Worm (Caenorhabditis elegans) whole organism, late embryonic: ENCODE measurements around the gene Y57G11C.20.

ENCODE experiments used
- C08G9.2 ChIP-seq: sonication (generic microtip); optimal IDR thresholded peaks from 2 replicates; lab custom pipeline; 2016; ENCODE audit warnings: mild to moderate bottlenecking, missing genetic modification characterization, moderate library complexity, missing compliant biosample characterization
- C38D4.7 ChIP-seq: fragments of 200-800 bp; sonication (Bioruptor generic); optimal IDR thresholded peaks from 2 replicates; lab custom pipeline; 2018; ENCODE audit warnings: mild to moderate bottlenecking, missing genetic modification characterization, moderate library complexity, missing compliant biosample characterization
- F13H6.1 ChIP-seq: sonication (generic microtip); optimal IDR thresholded peaks from 2 replicates; lab custom pipeline; 2016; ENCODE audit warnings: missing genetic modification characterization, missing compliant biosample characterization
- K02D7.2 ChIP-seq: sonication (generic microtip); optimal IDR thresholded peaks from 2 replicates; lab custom pipeline; 2017; ENCODE audit warnings: mild to moderate bottlenecking, missing genetic modification characterization, missing compliant biosample characterization
- K09A11.1 ChIP-seq: sonication (generic microtip); optimal IDR thresholded peaks from 2 replicates; lab custom pipeline; 2017; ENCODE audit warnings: antibody characterized with exemption, mild to moderate bottlenecking, missing genetic modification characterization, missing compliant biosample characterization; ENCODE audit not compliant: insufficient read depth
- T23F11.4 ChIP-seq: fragments of 200-800 bp; sonication (Bioruptor generic); optimal IDR thresholded peaks from 2 replicates; lab custom pipeline; 2018; ENCODE audit warnings: mild to moderate bottlenecking, missing genetic modification characterization, missing compliant biosample characterization
- Y22D7AL.16 ChIP-seq: sonication (generic microtip); optimal IDR thresholded peaks from 2 replicates; lab custom pipeline; 2016; ENCODE audit warnings: missing genetic modification characterization, missing compliant biosample characterization
- ceh-14 ChIP-seq: sonication (generic microtip); optimal IDR thresholded peaks from 2 replicates; lab custom pipeline; 2016; ENCODE audit warnings: missing genotype, missing genetic modification characterization, missing compliant biosample characterization
- ceh-18 ChIP-seq: sonication (generic microtip); optimal IDR thresholded peaks from 2 replicates; lab custom pipeline; 2016; ENCODE audit warnings: missing genetic modification characterization, missing compliant biosample characterization
- ceh-19 ChIP-seq: fragments of 200-800 bp; sonication (Bioruptor generic); optimal IDR thresholded peaks from 2 replicates; lab custom pipeline; 2018; ENCODE audit warnings: mild to moderate bottlenecking, missing genetic modification characterization, missing compliant biosample characterization
- ceh-2 ChIP-seq: sonication (generic microtip); optimal IDR thresholded peaks from 2 replicates; lab custom pipeline; 2016; ENCODE audit warnings: missing genotype, missing genetic modification characterization, missing compliant biosample characterization
- ceh-30 ChIP-seq: fragments of 150-350 bp; optimal IDR thresholded peaks from 2 replicates; lab custom pipeline; 2014; ENCODE audit warnings: missing biosample characterization, missing genetic modification characterization
- ceh-31 ChIP-seq: sonication (generic microtip); optimal IDR thresholded peaks from 2 replicates; lab custom pipeline; 2016; ENCODE audit warnings: missing genetic modification characterization, missing compliant biosample characterization
- ceh-34 ChIP-seq: sonication (generic microtip); optimal IDR thresholded peaks from 2 replicates; lab custom pipeline; 2016; ENCODE audit warnings: mild to moderate bottlenecking, missing genetic modification characterization, missing compliant biosample characterization
- ceh-48 ChIP-seq: sonication (generic microtip); optimal IDR thresholded peaks from 2 replicates; lab custom pipeline; 2016; ENCODE audit warnings: missing genetic modification characterization, inconsistent platforms, missing compliant biosample characterization
- ceh-6 ChIP-seq: fragments of 200-800 bp; sonication (Bioruptor generic); optimal IDR thresholded peaks from 2 replicates; lab custom pipeline; 2018; ENCODE audit warnings: mild to moderate bottlenecking, missing genetic modification characterization, missing compliant biosample characterization
- ceh-9 ChIP-seq: sonication (generic microtip); optimal IDR thresholded peaks from 2 replicates; lab custom pipeline; 2016; ENCODE audit warnings: mild to moderate bottlenecking, missing genetic modification characterization, inconsistent platforms, missing compliant biosample characterization
- dve-1 ChIP-seq: sonication (generic microtip); optimal IDR thresholded peaks from 2 replicates; lab custom pipeline; 2017; ENCODE audit warnings: antibody characterized with exemption, mild to moderate bottlenecking, missing genetic modification characterization, missing compliant biosample characterization
- elt-2 ChIP-seq: sonication (generic microtip); optimal IDR thresholded peaks from 2 replicates; lab custom pipeline; 2016; ENCODE audit warnings: missing genetic modification reagents, missing genetic modification characterization, missing compliant biosample characterization
- elt-4 ChIP-seq: sonication (generic microtip); optimal IDR thresholded peaks from 2 replicates; lab custom pipeline; 2016; ENCODE audit warnings: missing genetic modification characterization, missing compliant biosample characterization
- ets-4 ChIP-seq: sonication (generic microtip); optimal IDR thresholded peaks from 2 replicates; lab custom pipeline; 2016; ENCODE audit warnings: missing genetic modification characterization, missing compliant biosample characterization
- fkh-10 ChIP-seq: fragments of 150-350 bp; optimal IDR thresholded peaks from 2 replicates; lab custom pipeline; 2014; ENCODE audit warnings: missing biosample characterization, missing genetic modification reagents, missing genetic modification characterization
- fkh-6 ChIP-seq: sonication (generic microtip); optimal IDR thresholded peaks from 2 replicates; lab custom pipeline; 2016; ENCODE audit warnings: missing genetic modification characterization, missing compliant biosample characterization
- hlh-13 ChIP-seq: fragments of 200-800 bp; sonication (Bioruptor generic); optimal IDR thresholded peaks from 2 replicates; lab custom pipeline; 2018; ENCODE audit warnings: mild to moderate bottlenecking, missing genetic modification characterization, missing compliant biosample characterization
- hlh-15 ChIP-seq: sonication (generic microtip); optimal IDR thresholded peaks from 2 replicates; lab custom pipeline; 2016; ENCODE audit warnings: missing genetic modification characterization, missing compliant biosample characterization
- hlh-30 ChIP-seq: sonication (generic microtip); optimal IDR thresholded peaks from 2 replicates; lab custom pipeline; 2017; ENCODE audit warnings: antibody characterized with exemption, missing genetic modification characterization, missing compliant biosample characterization; ENCODE audit not compliant: insufficient read depth
- hlh-6 ChIP-seq: sonication (generic microtip); optimal IDR thresholded peaks from 2 replicates; lab custom pipeline; 2016; ENCODE audit warnings: missing genotype, missing genetic modification characterization, missing compliant biosample characterization
- lin-11 ChIP-seq: fragments of 200-800 bp; sonication (Bioruptor generic); optimal IDR thresholded peaks from 2 replicates; lab custom pipeline; 2018; ENCODE audit warnings: mild to moderate bottlenecking, missing genetic modification characterization, missing compliant biosample characterization
- madf-2 ChIP-seq: sonication (generic microtip); optimal IDR thresholded peaks from 2 replicates; lab custom pipeline; 2017; ENCODE audit warnings: missing genetic modification characterization, missing compliant biosample characterization
- nfya-1 ChIP-seq: sonication (generic microtip); optimal IDR thresholded peaks from 2 replicates; lab custom pipeline; 2017; ENCODE audit warnings: missing genetic modification characterization, mild to moderate bottlenecking, missing compliant biosample characterization, antibody characterized with exemption, moderate library complexity
- odd-2 ChIP-seq: sonication (generic microtip); optimal IDR thresholded peaks from 2 replicates; lab custom pipeline; 2017; ENCODE audit warnings: antibody characterized with exemption, mild to moderate bottlenecking, missing genetic modification characterization, missing compliant biosample characterization
- pag-3 ChIP-seq: sonication (generic microtip); optimal IDR thresholded peaks from 2 replicates; lab custom pipeline; 2016; ENCODE audit warnings: missing compliant biosample characterization, missing genetic modification characterization, borderline replicate concordance
- pha-2 ChIP-seq: sonication (generic microtip); optimal IDR thresholded peaks from 2 replicates; lab custom pipeline; 2017; ENCODE audit warnings: mild to moderate bottlenecking, missing genetic modification characterization, missing compliant biosample characterization
- pros-1 ChIP-seq: fragments of 150-350 bp; optimal IDR thresholded peaks from 2 replicates; lab custom pipeline; 2014; ENCODE audit warnings: missing biosample characterization, missing genetic modification reagents, missing genetic modification characterization
- rnt-1 ChIP-seq: sonication (generic microtip); optimal IDR thresholded peaks from 2 replicates; lab custom pipeline; 2016; ENCODE audit warnings: missing genetic modification characterization, missing compliant biosample characterization
- sdc-2 ChIP-seq: sonication (generic microtip); optimal IDR thresholded peaks from 2 replicates; lab custom pipeline; 2016; ENCODE audit warnings: missing genotype, missing genetic modification characterization, missing compliant biosample characterization
- tbx-7 ChIP-seq: sonication (generic microtip); optimal IDR thresholded peaks from 2 replicates; lab custom pipeline; 2016; ENCODE audit warnings: missing genotype, missing genetic modification characterization, missing compliant biosample characterization
- ttx-3 ChIP-seq: sonication (generic microtip); optimal IDR thresholded peaks from 2 replicates; lab custom pipeline; 2016; ENCODE audit warnings: missing genetic modification reagents, missing genetic modification characterization, missing compliant biosample characterization
- unc-42 ChIP-seq: sonication (generic microtip); optimal IDR thresholded peaks from 2 replicates; lab custom pipeline; 2016; ENCODE audit warnings: missing genotype, missing genetic modification characterization, missing compliant biosample characterization
- unc-86 ChIP-seq: sonication (generic microtip); optimal IDR thresholded peaks from 2 replicates; lab custom pipeline; 2016; ENCODE audit warnings: missing genetic modification characterization, missing compliant biosample characterization
- zip-5 ChIP-seq: sonication (generic microtip); optimal IDR thresholded peaks from 2 replicates; lab custom pipeline; 2016; ENCODE audit warnings: missing genetic modification characterization, missing compliant biosample characterization
- ztf-16 ChIP-seq: sonication (generic microtip); optimal IDR thresholded peaks from 2 replicates; lab custom pipeline; 2017; ENCODE audit warnings: missing genetic modification characterization, missing compliant biosample characterization

The Y57G11C.20 gene

DNA sequence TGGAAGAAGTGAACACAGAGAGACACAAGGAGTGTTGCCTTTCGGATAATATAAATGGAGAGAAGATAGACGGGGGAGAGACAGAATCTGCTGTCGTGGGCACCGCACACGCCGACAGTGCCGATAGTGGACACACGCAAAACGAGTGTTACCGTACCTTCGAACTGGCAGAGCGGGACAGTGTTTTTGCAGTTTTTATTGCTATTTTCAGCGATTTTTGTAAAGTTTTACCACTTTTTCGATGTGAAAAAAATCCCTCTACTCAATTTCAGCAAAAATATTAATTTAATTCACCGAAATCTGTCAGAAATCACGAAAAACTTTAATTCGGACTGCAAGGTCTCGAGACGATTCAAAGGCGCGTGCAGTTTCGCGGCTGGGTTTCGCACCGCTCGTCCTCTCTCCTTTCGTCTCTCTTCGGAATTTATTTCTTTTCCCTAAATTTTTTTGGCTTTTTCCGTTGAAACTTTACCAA is 18.2 kb upstream of the Y57G11C.20 start, which contains the start of gene sec-61.A (continued):
- TF ChIP-seq ceh-14 (tag; lab: Kevin White, UChicago) (no peak), ceh-34 (tag; lab: Kevin White, UChicago) (peak; percentile 63), ceh-31 (peak; percentile 66), elt-2 (tag; lab: Kevin White, UChicago) (peak; percentile 43), madf-2 (peak; percentile 20), F13H6.1 (tag; lab: Kevin White, UChicago) (no peak), pros-1 (tag; lab: Kevin White, UChicago) (no peak), ceh-6 (GFP tag; lab: Kevin White, UChicago) (no peak), K02D7.2 (no peak), zip-5 (tag; lab: Kevin White, UChicago) (no peak), pha-2 (tag; lab: Kevin White, UChicago) (no peak), nfya-1 (tag; lab: Kevin White, UChicago) (peak; percentile 83), sdc-2 (no peak), odd-2 (tag; lab: Kevin White, UChicago) (no peak), hlh-30 (tag; lab: Kevin White, UChicago) (peak; percentile 71), fkh-10 (GFP tag; lab: Kevin White, UChicago) (no peak), C08G9.2 (tag; lab: Kevin White, UChicago) (no peak), ceh-30 (no peak), ceh-18 (tag; lab: Kevin White, UChicago) (peak; percentile 55)

DNA sequence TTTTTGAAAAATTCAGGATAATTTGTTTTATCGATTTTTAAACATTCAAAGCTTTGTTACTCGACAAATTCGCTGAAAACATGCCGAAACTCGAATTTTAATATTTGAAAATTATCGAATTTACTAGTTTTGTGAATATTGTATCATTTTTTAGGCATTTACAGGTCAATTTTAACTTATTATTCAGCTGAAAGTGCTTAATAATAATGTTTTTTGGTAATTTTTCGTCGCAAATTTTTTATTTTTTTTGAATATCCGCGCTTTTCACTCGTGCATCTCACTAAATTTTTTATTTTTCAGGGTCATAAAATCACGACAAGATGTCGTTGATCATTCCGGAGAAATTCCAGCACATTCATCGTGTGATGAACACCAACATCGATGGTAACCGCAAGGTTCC is 17.8 kb upstream of the Y57G11C.20 start, which contains the start of gene rps-18:
TSS of gene rps-18 (plus strand) at position 301 of the 400 bp plus-strand sequence.
- TF ChIP-seq nfya-1 (tag; lab: Kevin White, UChicago) (no peak), ceh-2 (no peak), unc-42 (tag; lab: Kevin White, UChicago) (no peak), unc-86 (tag; lab: Kevin White, UChicago) (no peak)

DNA sequence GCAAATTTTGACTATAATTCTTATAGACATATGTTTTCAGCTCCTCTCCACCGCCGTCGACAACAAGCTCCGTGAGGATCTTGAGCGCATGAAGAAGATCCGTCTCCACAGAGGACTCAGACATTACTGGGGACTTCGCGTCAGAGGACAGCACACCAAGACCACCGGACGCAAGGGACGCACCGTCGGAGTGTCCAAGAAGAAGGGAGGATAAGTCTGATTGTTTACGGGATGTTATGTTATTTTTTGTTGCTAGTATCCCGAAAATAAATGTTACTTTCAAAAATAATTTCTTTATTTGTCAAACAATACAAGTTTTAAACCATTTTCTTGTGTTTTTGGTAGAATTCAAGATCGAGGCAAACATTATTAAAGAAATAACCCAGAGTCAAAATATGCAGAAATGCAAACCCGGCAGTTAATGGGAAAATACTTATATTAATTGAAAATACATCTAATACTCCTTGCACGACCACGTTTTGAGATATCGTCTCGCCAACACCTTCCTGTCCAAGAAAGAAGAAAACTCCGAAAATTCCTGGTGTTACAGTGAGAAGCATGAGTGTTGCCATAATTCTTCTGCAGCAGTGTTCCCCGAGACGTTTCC is 16.9 kb upstream of the Y57G11C.20 start:
- TF ChIP-seq F13H6.1 (tag; lab: Kevin White, UChicago) (no peak), K09A11.1 (tag; lab: Kevin White, UChicago) (no peak), hlh-13 (GFP tag; lab: Kevin White, UChicago) (no peak), odd-2 (tag; lab: Kevin White, UChicago) (no peak), tbx-7 (no peak), hlh-30 (tag; lab: Kevin White, UChicago) (no peak), ets-4 (tag; lab: Kevin White, UChicago) (no peak), ceh-31 (no peak), C38D4.7 (GFP tag; lab: Kevin White, UChicago) (no peak), pros-1 (tag; lab: Kevin White, UChicago) (no peak), lin-11 (tag; lab: Kevin White, UChicago) (no peak), ceh-48 (tag; lab: Kevin White, UChicago) (no peak), rnt-1 (tag; lab: Kevin White, UChicago) (no peak), elt-4 (tag; lab: Kevin White, UChicago) (no peak)

DNA sequence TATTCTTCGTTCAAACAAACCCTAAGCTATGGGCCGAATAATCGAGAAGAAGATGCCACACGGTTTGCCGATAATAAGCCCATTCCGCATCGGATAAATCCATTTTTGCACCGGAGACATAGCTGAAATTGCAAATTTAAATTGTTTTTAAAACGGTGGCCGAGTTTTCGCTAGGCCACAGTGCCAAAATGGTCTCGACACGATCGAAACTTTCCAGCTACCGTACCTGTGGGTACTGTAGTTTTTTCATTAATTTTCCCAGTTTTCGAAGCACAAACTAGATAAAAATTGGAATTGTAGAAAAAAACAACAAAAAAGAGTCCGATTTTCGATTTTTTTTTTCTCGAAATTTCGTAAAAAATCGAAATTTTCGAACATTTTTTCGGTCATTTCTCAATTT is 14.9 kb upstream of the Y57G11C.20 start:
- TF ChIP-seq nfya-1 (tag; lab: Kevin White, UChicago) (no peak), F13H6.1 (tag; lab: Kevin White, UChicago) (no peak), pros-1 (tag; lab: Kevin White, UChicago) (no peak), fkh-6 (tag; lab: Kevin White, UChicago) (no peak), hlh-6 (no peak), sdc-2 (no peak), pag-3 (tag; lab: Kevin White, UChicago) (no peak), ceh-19 (no peak), K09A11.1 (tag; lab: Kevin White, UChicago) (no peak), ttx-3 (no peak), hlh-15 (tag; lab: Kevin White, UChicago) (no peak), C08G9.2 (tag; lab: Kevin White, UChicago) (no peak), T23F11.4 (GFP tag; lab: Kevin White, UChicago) (no peak), ztf-16 (tag; lab: Kevin White, UChicago) (no peak), dve-1 (tag; lab: Kevin White, UChicago) (no peak), Y22D7AL.16 (tag; lab: Kevin White, UChicago) (no peak), hlh-30 (tag; lab: Kevin White, UChicago) (no peak), hlh-13 (GFP tag; lab: Kevin White, UChicago) (no peak), odd-2 (tag; lab: Kevin White, UChicago) (no peak), ceh-9 (tag; lab: Kevin White, UChicago) (no peak)
- TF ChIP-seq, all 69 proteins: peak for 0
